Worm (Caenorhabditis elegans): Measurements from ENCODE around the gene cox-16.

cox-16 gene

DNA sequence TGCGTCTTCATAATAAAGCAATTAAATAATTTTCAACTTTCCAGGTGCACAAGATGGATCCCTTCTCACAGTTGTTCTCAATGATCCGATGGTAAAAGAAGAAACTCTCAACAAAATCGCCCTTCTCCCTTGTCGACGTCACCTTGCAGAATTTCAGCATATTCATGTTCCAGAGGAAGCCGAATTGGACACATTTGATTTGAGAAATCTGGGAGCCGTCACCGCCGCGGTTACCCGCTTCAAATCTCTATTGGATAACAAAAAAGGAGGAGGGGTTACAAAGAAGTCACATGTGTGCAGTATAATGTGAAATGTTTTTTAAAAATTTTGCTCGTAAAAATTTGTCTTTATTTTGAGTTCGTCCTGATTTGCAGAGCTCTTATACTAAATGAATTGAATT lies 33.3 kb downstream of the cox-16 start:
- no peak for TF ChIP-seq nhr-237 (tag; optimal IDR thresholded peaks at IDR 0.05)
- no peak for TF ChIP-seq hlh-1 (tag; optimal IDR thresholded peaks at IDR 0.05)
- TF ChIP-seq unc-62 (GFP tag; optimal IDR thresholded peaks at IDR 0.05) = no peak
- TF ChIP-seq mab-5 (tag; optimal IDR thresholded peaks at IDR 0.05) = no peak
- TF ChIP-seq nhr-12 (tag; optimal IDR thresholded peaks at IDR 0.05) = no peak

DNA sequence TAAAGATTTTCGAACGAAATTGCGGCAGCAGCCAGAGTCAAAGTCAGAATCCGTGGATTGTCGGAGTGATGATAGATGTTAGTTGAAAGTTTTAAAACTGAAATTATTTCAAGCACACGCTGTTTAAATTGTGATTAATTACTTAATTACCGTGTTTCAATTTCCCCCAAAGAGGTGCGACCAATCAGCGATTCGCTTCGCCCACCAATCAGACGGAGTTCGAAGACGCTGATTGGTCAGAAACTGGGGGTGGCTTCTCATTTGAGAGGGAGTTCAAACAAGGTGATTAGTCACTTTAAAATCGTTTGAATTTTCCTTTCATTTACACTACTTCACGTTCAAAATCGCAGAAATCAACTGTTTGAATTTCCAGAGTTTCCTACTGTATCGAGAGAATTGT lies 36.6 kb downstream of the cox-16 start:
- TF ChIP-seq cnd-1 (tag; optimal IDR thresholded peaks at IDR 0.05) (no peak), ham-2 (GFP tag; optimal IDR thresholded peaks at IDR 0.05) (no peak), M03D4.4 (tag; optimal IDR thresholded peaks at IDR 0.05) (no peak)

DNA sequence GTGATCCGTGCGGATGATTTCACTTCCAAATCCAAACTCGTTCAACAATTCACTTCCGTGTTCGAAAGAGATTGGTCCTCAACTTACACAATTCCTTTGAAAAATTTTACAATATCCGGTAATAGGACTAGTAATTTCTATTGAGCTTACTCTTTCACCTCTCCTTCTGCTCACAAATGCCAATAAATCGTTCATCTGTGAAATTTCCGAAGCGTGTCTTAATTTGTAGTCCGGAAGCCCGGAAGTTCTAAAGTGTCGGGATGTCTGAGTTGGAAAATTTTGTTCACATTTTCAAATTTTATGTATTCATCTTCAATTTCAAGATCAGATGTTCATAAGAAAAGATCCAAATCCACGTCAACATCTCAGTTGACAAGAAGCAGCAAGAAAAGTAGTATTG lies 42.6 kb downstream of the cox-16 start, which contains the start of gene T05C3.2:
Gene T05C3.2 (plus strand): TSS at position 301 of the 400 bp plus-strand sequence.
- no peak for TF ChIP-seq drap-1 (GFP tag; optimal IDR thresholded peaks at IDR 0.05)
- no peak for TF ChIP-seq ham-2 (GFP tag; optimal IDR thresholded peaks at IDR 0.05)
- TF ChIP-seq ces-1 (GFP tag; optimal IDR thresholded peaks at IDR 0.05) = no peak
- no peak for TF ChIP-seq mls-2 (tag; optimal IDR thresholded peaks at IDR 0.05)
- no peak for TF ChIP-seq flh-1 (GFP tag; optimal IDR thresholded peaks at IDR 0.05)
- no peak for TF ChIP-seq unc-120 (tag; optimal IDR thresholded peaks at IDR 0.05; ENCODE audit: poor library complexity, severe bottlenecking)

DNA sequence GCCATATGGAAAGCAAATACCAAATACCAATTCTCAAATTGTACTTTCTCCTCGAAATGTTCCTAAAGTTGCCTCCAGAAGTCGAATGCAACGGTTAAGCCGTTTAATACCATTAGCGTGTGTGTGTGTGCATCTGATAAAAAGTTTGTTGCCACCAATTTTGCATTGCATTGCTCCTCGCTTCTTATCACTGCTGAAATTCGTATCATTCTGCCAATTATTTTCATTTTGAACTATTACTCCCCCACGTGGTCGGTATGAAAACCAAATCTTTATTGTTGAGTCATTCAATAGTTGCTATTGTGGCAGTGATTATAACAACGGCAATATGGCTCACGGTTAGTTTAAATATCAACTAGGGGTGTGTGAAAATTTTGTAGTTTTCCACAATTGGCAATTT lies 45.8 kb downstream of the cox-16 start, which contains the start of gene T05C3.6:
Gene T05C3.6 (plus strand): TSS at position 241 of the 400 bp plus-strand sequence.
- TF ChIP-seq hlh-1 (tag; optimal IDR thresholded peaks at IDR 0.05) = no peak
- no peak for TF ChIP-seq nhr-2 (tag; optimal IDR thresholded peaks at IDR 0.05)
- no peak for TF ChIP-seq unc-62 (GFP tag; optimal IDR thresholded peaks at IDR 0.05)
- no peak for TF ChIP-seq tbx-8 (GFP tag; optimal IDR thresholded peaks at IDR 0.05)
- TF ChIP-seq elt-1 (tag; optimal IDR thresholded peaks at IDR 0.05; ENCODE audit: borderline replicate concordance, insufficient read depth) = no peak

DNA sequence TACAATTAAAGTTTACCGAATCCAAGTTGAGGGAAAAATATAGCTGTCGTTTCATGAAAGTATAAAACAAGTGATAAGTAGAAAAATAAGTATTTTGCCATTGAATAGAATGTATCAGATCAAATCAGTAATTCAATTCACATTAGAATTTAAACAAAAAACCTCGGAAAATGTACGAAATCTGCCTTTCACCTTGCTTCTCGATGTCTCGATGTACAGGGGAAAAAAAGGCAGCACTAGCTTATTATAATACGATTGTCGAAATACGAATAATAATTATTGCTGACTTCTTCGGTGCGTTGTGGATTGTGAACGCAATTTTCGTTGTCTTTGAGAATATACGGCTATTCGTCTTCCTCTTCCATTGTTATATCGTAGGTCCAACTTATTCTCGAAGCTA lies 47.3 kb downstream of the cox-16 start, which contains the start of gene grl-18:
Gene grl-18 (minus strand): TSS at position 101 of the 400 bp plus-strand sequence.
- TF ChIP-seq elt-1 (tag; optimal IDR thresholded peaks at IDR 0.05; ENCODE audit: borderline replicate concordance, insufficient read depth) (no peak), lsy-2 (tag; optimal IDR thresholded peaks at IDR 0.05) (no peak), sptf-1 (tag; optimal IDR thresholded peaks at IDR 0.05) (no peak), mab-5 (tag; optimal IDR thresholded peaks at IDR 0.05) (no peak), pha-4 (tag; optimal IDR thresholded peaks at IDR 0.05) (no peak), M03D4.4 (tag; optimal IDR thresholded peaks at IDR 0.05) (no peak)

DNA sequence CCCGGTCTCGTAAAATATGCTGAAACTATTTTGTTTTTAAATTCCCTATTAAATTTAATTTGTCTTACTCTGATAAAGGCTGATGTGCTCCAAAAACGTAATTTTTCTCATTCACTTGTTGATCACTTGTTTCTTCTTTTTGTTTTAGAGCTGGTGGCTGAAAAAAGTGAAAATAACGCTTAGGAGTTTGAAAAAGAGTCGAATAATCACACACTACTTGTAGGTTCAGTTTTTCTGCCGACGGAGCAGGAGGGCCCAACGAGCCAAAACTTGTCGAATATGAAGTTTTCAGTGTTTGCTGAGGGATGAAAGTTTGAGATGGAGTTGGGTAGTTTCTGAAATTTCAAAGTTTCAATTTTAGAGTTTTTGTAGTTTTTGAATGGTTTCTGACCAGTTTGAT lies 48.9 kb downstream of the cox-16 start:
- no peak for TF ChIP-seq elt-3 (tag; optimal IDR thresholded peaks at IDR 0.05)
- no peak for TF ChIP-seq ceh-43 (GFP tag; optimal IDR thresholded peaks at IDR 0.05)
- no peak for TF ChIP-seq flh-1 (GFP tag; optimal IDR thresholded peaks at IDR 0.05)
- TF ChIP-seq elt-1 (tag; optimal IDR thresholded peaks at IDR 0.05; ENCODE audit: borderline replicate concordance, insufficient read depth) = no peak
- no peak for TF ChIP-seq mls-2 (tag; optimal IDR thresholded peaks at IDR 0.05)
- TF ChIP-seq sptf-1 (tag; optimal IDR thresholded peaks at IDR 0.05) = no peak
- TF ChIP-seq lin-32 (GFP tag; optimal IDR thresholded peaks at IDR 0.05) = no peak
- TF ChIP-seq snpc-4 (tag; optimal IDR thresholded peaks at IDR 0.05) = no peak
- no peak for TF ChIP-seq nhr-76 (tag; optimal IDR thresholded peaks at IDR 0.05)
- no peak for TF ChIP-seq drap-1 (GFP tag; optimal IDR thresholded peaks at IDR 0.05)
- no peak for TF ChIP-seq nhr-12 (tag; optimal IDR thresholded peaks at IDR 0.05)
- TF ChIP-seq nhr-28 (tag; optimal IDR thresholded peaks at IDR 0.05) = no peak
- TF ChIP-seq unc-62 (GFP tag; optimal IDR thresholded peaks at IDR 0.05) = no peak
- no peak for TF ChIP-seq pha-4 (tag; optimal IDR thresholded peaks at IDR 0.05)
- TF ChIP-seq unc-120 (tag; optimal IDR thresholded peaks at IDR 0.05; ENCODE audit: poor library complexity, severe bottlenecking) = no peak
- TF ChIP-seq ces-1 (GFP tag; optimal IDR thresholded peaks at IDR 0.05) = no peak
- no peak for TF ChIP-seq ztf-11 (tag; optimal IDR thresholded peaks at IDR 0.05)

Measured in whole organism, mixed stage, embryonic.